Worm (Caenorhabditis elegans): ENCODE data around the gene sptf-2.

The sptf-2 gene

DNA sequence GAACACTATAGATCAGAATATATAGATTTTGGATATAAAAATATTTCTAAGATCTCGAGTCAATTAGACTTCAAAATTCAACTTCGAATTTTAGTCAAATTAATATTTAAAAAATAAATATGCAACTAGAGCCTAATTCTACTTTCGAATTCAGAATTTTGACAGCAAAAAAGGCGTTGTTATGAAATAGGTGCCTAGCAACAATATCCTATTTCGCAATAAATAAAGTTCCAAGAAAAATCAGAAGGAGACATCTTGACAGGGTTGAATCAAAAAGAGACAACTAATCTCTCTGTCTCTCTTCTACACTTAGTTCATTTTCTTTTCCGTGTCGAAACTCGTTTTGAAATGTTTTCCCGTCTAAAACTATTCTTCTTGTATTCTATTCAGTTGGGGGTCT lies 50.1 kb downstream of the sptf-2 start:
- TF ChIP-seq lin-35 (GFP tag; optimal IDR thresholded peaks at IDR 0.05) (no peak), F52B5.7 (tag; optimal IDR thresholded peaks at IDR 0.05) (no peak), cebp-1 (GFP tag; IDR thresholded peaks at IDR 0.05) (peak; percentile 61; the same call in 1 of the 2 replicates), cebp-1 (tag; optimal IDR thresholded peaks at IDR 0.05) (peak; percentile 96)

Measured in whole organism, young adult.